Worm (Caenorhabditis elegans): Measurements from ENCODE around the gene glt-3.

The glt-3 gene

ce11 chrIV:10129957-10130356 is at the start of gene glt-3:
Gene glt-3, plus strand, starts transcription at chrIV:10130257.
- TF ChIP-seq daf-12 (tag; optimal IDR thresholded peaks at IDR 0.05) (no peak), zag-1 (tag; optimal IDR thresholded peaks at IDR 0.05) (no peak), jun-1 (tag; optimal IDR thresholded peaks at IDR 0.05) (no peak), snpc-1.2 (GFP tag; IDR thresholded peaks at IDR 0.05) (no peak), nhr-25 (tag; optimal IDR thresholded peaks at IDR 0.05; ENCODE audit: borderline replicate concordance, insufficient read depth) (no peak), lsy-2 (tag; optimal IDR thresholded peaks at IDR 0.05) (no peak), F44E2.7 (GFP tag; IDR thresholded peaks at IDR 0.05) (no peak), mep-1 (tag; optimal IDR thresholded peaks at IDR 0.05) (no peak), nhr-76 (tag; optimal IDR thresholded peaks at IDR 0.05) (no peak), F10B5.3 (tag; optimal IDR thresholded peaks at IDR 0.05) (no peak), Y5F2A.4 (GFP tag; optimal IDR thresholded peaks at IDR 0.05) (no peak), ceh-20 (GFP tag; IDR thresholded peaks at IDR 0.05) (no peak), dmd-6 (GFP tag; IDR thresholded peaks at IDR 0.05) (no peak), cey-2 (tag; optimal IDR thresholded peaks at IDR 0.05; ENCODE audit: borderline replicate concordance, insufficient read depth) (no peak)

- TF ChIP-seq tra-1 (GFP tag; IDR thresholded peaks at IDR 0.05) (no peak), lin-1 (GFP tag; IDR thresholded peaks at IDR 0.05) (no peak), dmd-6 (GFP tag; IDR thresholded peaks at IDR 0.05) (no peak), T26A8.4 (GFP tag; IDR thresholded peaks at IDR 0.05) (no peak), daf-8 (GFP tag; IDR thresholded peaks at IDR 0.05) (no peak), nhr-10 (tag; optimal IDR thresholded peaks at IDR 0.05) (no peak), jun-1 (tag; optimal IDR thresholded peaks at IDR 0.05) (no peak), dve-1 (tag; optimal IDR thresholded peaks at IDR 0.05; ENCODE audit: insufficient read depth) (no peak), unc-39 (tag; optimal IDR thresholded peaks at IDR 0.05) (no peak), lin-29 (GFP tag; IDR thresholded peaks at IDR 0.05) (no peak), spr-3 (GFP tag; optimal IDR thresholded peaks at IDR 0.05) (no peak), pha-4 (GFP tag; IDR thresholded peaks at IDR 0.05) (no peak), pha-4 (tag; optimal IDR thresholded peaks at IDR 0.05) (no peak), dmd-8 (GFP tag; IDR thresholded peaks at IDR 0.05) (no peak), tag-97 (GFP tag; IDR thresholded peaks at IDR 0.05) (no peak), nhr-237 (tag; optimal IDR thresholded peaks at IDR 0.05) (no peak), nhr-48 (tag; optimal IDR thresholded peaks at IDR 0.05) (no peak), lin-15B (tag; optimal IDR thresholded peaks at IDR 0.05) (no peak), nhr-76 (tag; optimal IDR thresholded peaks at IDR 0.05) (no peak), mdl-1 (tag; optimal IDR thresholded peaks at IDR 0.05) (no peak), lim-7 (GFP tag; IDR thresholded peaks at IDR 0.05) (no peak)
Measured at ce11 chrIV:10080816-10081215, 49.2 kb upstream of the glt-3 start, which contains the start of gene W01B6.6. Gene W01B6.6, plus strand, starts transcription at chrIV:10081116.

ce11 chrIV:10084323-10084959 is 45.6 kb upstream of the glt-3 start, which contains the start of gene W01B6.8:
Gene W01B6.8, minus strand, starts transcription at chrIV:10084373.
- TF ChIP-seq set-16 (GFP tag; IDR thresholded peaks at IDR 0.05), result peak; percentile 99
- TF ChIP-seq egl-43 (GFP tag; IDR thresholded peaks at IDR 0.05), result 0 out of 2 replicates have a peak, but pooled peaks have one; percentile 19
- TF ChIP-seq lsy-2 (tag; optimal IDR thresholded peaks at IDR 0.05), result no peak
- TF ChIP-seq pha-4 (GFP tag; IDR thresholded peaks at IDR 0.05), result peak; percentile 67; the same call in 1 of the 2 replicates
- no peak for TF ChIP-seq pha-4 (tag; optimal IDR thresholded peaks at IDR 0.05)
- no peak for TF ChIP-seq snpc-4 (tag; optimal IDR thresholded peaks at IDR 0.05)
- no peak for TF ChIP-seq F26F4.8 (GFP tag; conservative IDR thresholded peaks at IDR 0.05)
- TF ChIP-seq dmd-8 (GFP tag; IDR thresholded peaks at IDR 0.05), result no peak
- TF ChIP-seq mep-1 (tag; optimal IDR thresholded peaks at IDR 0.05), result no peak
- no peak for TF ChIP-seq fos-1 (tag; optimal IDR thresholded peaks at IDR 0.05)
- TF ChIP-seq nhr-42 (GFP tag; IDR thresholded peaks at IDR 0.05), result no peak
- TF ChIP-seq Y5F2A.4 (GFP tag; optimal IDR thresholded peaks at IDR 0.05), result no peak
- no peak for TF ChIP-seq nhr-237 (tag; optimal IDR thresholded peaks at IDR 0.05)
- TF ChIP-seq hlh-11 (tag; optimal IDR thresholded peaks at IDR 0.05), result no peak
- no peak for TF ChIP-seq ZK337.2 (GFP tag; IDR thresholded peaks at IDR 0.05)
- no peak for TF ChIP-seq dpl-1 (GFP tag; optimal IDR thresholded peaks at IDR 0.05)
- TF ChIP-seq zip-2 (tag; optimal IDR thresholded peaks at IDR 0.05), result no peak
- no peak for TF ChIP-seq dmd-6 (GFP tag; IDR thresholded peaks at IDR 0.05)
- TF ChIP-seq attf-4 (tag; optimal IDR thresholded peaks at IDR 0.05), result no peak

Measured in whole organism, L4 larva.